Fruit fly (Drosophila melanogaster): ENCODE data around the gene tal-3A.
A peak's percentile ranks its signal among the peaks of the same experiment; 100 is the strongest.

Gene tal-3A

DNA sequence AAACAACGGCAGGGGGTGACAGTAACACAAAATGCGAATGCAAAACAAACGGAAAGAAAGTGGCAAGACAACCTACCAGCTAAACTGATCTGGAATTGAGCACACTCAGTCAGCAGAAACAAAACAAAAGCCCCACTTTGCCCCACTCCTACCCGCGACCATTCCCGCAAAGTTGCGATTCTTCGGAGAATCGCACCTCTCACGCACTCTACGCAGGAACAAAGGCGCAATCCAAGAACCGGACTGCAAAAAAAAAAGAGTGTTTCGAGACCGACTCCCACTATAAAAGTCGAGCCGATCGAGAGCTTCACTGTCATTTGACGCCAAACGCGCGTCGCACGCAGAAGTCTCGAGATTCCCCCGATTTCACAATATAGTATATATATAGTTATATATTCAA, 45.7 kb upstream of the tal-3A start, which contains the start of gene Cht5:
Gene Cht5, plus strand, starts transcription at position 311 of the 400 bp plus-strand sequence.
- no peak for TF ChIP-seq pzg (GFP tag; optimal IDR thresholded peaks at IDR 0.05)
- no peak for TF ChIP-seq CG12236 (GFP tag; optimal IDR thresholded peaks at IDR 0.05)
- no peak for TF ChIP-seq sim (GFP tag; IDR thresholded peaks at IDR 0.05)
- TF ChIP-seq Awh (GFP tag; IDR thresholded peaks at IDR 0.05): no peak
- TF ChIP-seq Gsc (GFP tag; IDR thresholded peaks at IDR 0.05): no peak
- no peak for TF ChIP-seq CG2712 (tag; optimal IDR thresholded peaks at IDR 0.05)
- no peak for TF ChIP-seq NK7.1 (GFP tag; optimal IDR thresholded peaks at IDR 0.05)
- no peak for TF ChIP-seq CG13296 (GFP tag; optimal IDR thresholded peaks at IDR 0.05)
- no peak for TF ChIP-seq CG2202 (tag; optimal IDR thresholded peaks at IDR 0.05)
- TF ChIP-seq CG10274 (GFP tag; optimal IDR thresholded peaks at IDR 0.05): no peak
- no peak for TF ChIP-seq CG3726 (GFP tag; IDR thresholded peaks at IDR 0.05)
- TF ChIP-seq CG17829 (tag; optimal IDR thresholded peaks at IDR 0.05): no peak

DNA sequence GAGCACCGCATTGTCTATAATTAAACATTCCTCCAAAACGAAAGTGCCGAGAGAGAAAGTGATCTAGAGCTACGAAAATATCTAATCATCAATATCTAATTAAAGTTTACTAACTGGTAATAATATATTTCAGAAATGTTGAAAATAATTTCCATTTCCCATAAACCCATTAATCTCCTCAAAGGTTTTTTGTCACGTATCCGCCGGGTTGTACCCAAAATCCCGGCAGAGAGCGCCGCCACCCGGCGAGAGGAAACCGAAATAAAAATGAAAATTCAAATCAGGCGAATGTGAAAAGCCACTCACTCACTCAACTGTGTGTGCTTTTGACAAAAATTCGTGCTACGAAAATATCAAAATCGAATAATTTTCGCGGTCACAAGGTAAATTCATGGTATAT, 41.7 kb upstream of the tal-3A start, which contains the start of gene CG9297:
Gene CG9297, plus strand, starts transcription at position 301 of the 400 bp plus-strand sequence.
- TF ChIP-seq Hr78 (GFP tag; optimal IDR thresholded peaks at IDR 0.05) (no peak), gcm (GFP tag; optimal IDR thresholded peaks at IDR 0.05) (no peak), nerfin-1 (tag; optimal IDR thresholded peaks at IDR 0.05) (no peak), Dref (GFP tag; IDR thresholded peaks at IDR 0.05) (no peak)

DNA sequence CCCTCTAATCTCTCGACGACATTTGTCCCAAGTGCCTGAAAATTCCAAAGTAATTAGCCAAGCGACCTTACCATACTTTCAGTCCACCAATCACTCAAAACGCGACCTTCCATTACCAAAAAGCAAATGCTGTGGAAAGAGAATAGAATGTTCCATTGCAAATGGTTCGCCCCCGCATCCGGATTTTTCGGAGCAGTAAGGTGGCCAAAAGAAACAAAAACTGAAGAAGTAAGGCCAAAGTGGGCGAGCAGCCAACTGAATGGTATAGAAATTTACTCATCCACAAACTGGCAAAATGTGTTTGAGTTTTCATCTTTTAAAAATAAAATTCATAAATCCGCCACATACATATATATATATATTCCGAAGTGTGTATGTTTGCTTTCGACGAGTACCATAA, 39.6 kb upstream of the tal-3A start:
- TF ChIP-seq esg (GFP tag; conservative IDR thresholded peaks at IDR 0.05) (no peak), sqz (GFP tag; optimal IDR thresholded peaks at IDR 0.05) (no peak), Ptx1 (GFP tag; IDR thresholded peaks at IDR 0.05) (no peak), CTCF (GFP tag; optimal IDR thresholded peaks at IDR 0.05) (no peak), CG17829 (tag; optimal IDR thresholded peaks at IDR 0.05) (no peak), Nf-YB (GFP tag; optimal IDR thresholded peaks at IDR 0.05) (no peak), TFAM (GFP tag; optimal IDR thresholded peaks at IDR 0.05) (no peak), z (GFP tag; IDR thresholded peaks at IDR 0.05) (0 out of 3 replicates have a peak, but pooled peaks have one; percentile 47), E2f1 (GFP tag; IDR thresholded peaks at IDR 0.05) (no peak), sd (tag; optimal IDR thresholded peaks at IDR 0.05) (peak; percentile 59), Fer1 (GFP tag; optimal IDR thresholded peaks at IDR 0.05) (no peak), CG13424 (tag; optimal IDR thresholded peaks at IDR 0.05) (no peak), ro (GFP tag; IDR thresholded peaks at IDR 0.05) (no peak), CG8924 (tag; optimal IDR thresholded peaks at IDR 0.05) (no peak), Neu2 (GFP tag; optimal IDR thresholded peaks at IDR 0.05; ENCODE audit: borderline replicate concordance) (no peak), CG15601 (tag; optimal IDR thresholded peaks at IDR 0.05) (no peak), Ets65A (GFP tag) (peak; percentile 31), CG9876 (GFP tag; optimal IDR thresholded peaks at IDR 0.05) (no peak), CG12299 (tag; optimal IDR thresholded peaks at IDR 0.05) (no peak), CG2199 (GFP tag; IDR thresholded peaks at IDR 0.05) (no peak), CG8089 (GFP tag; optimal IDR thresholded peaks at IDR 0.05) (no peak), sr (GFP tag; IDR thresholded peaks at IDR 0.05) (peak; percentile 90), CG17361 (GFP tag; IDR thresholded peaks at IDR 0.05) (no peak)

DNA sequence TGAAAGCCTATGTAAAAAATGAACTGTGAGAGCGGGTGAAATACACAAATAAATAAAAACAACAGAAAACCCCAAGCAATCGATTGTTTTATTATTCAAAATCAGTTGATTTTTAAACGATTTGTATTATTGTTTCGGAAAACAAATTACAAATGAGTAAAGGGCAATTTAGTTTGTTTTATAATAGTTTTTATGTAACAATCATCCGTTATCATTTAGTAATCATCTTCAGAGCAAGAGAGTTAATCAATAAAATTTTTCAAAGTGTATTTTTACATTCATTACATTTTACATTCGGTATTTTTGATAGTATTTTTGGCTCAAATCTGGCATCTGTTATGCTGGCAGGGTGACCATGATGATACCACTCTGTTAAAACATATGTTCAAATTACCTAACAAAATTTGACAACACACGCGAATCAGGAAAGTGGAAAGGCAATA, 33.6 kb upstream of the tal-3A start, which contains the start of the genes CG42375 and CG9288:
Gene CG42375, plus strand, starts transcription at position 384 of the 443 bp plus-strand sequence.
Gene CG9288, plus strand, starts transcription at position 384 of the 443 bp plus-strand sequence.
- peak; percentile 85 for TF ChIP-seq CG7839 (tag; optimal IDR thresholded peaks at IDR 0.05)
- no peak for TF ChIP-seq her (GFP tag; optimal IDR thresholded peaks at IDR 0.05)
- no peak for TF ChIP-seq CG3838 (GFP tag; optimal IDR thresholded peaks at IDR 0.05)
- no peak for TF ChIP-seq ap (GFP tag; IDR thresholded peaks at IDR 0.05)
- peak; percentile 13 for TF ChIP-seq gsb-n (tag; optimal IDR thresholded peaks at IDR 0.05)
- no peak for TF ChIP-seq CG14860 (GFP tag; IDR thresholded peaks at IDR 0.05; ENCODE audit: partially characterized antibody)
- no peak; the same call in 1 of the 2 replicates for TF ChIP-seq CG17612 (GFP tag; IDR thresholded peaks at IDR 0.05)
- peak; percentile 73 for TF ChIP-seq phol (tag; optimal IDR thresholded peaks at IDR 0.05)
- TF ChIP-seq CG2199 (GFP tag; IDR thresholded peaks at IDR 0.05): 0 out of 3 replicates have a peak, but pooled peaks have one; percentile 57
- TF ChIP-seq Gug (GFP tag; IDR thresholded peaks at IDR 0.05): peak; percentile 44; the same call in 2 of the 4 replicates
- TF ChIP-seq CG7556 (GFP tag; optimal IDR thresholded peaks at IDR 0.05): peak; percentile 66
- peak; percentile 56 for TF ChIP-seq jumu (GFP tag; optimal IDR thresholded peaks at IDR 0.05)
- TF ChIP-seq schlank (tag; optimal IDR thresholded peaks at IDR 0.05): no peak

All from whole organism, embryonic.